Fruit fly (Drosophila melanogaster): Measurements from ENCODE around the gene CG7252.

Gene CG7252

dm6 chr3L:11992960-11993359, 45.5 kb downstream of the CG7252 start, which contains the start of gene viaf (continued):
- TF ChIP-seq Six4 (GFP tag; optimal IDR thresholded peaks at IDR 0.05) (peak; percentile 45), CG2712 (tag; optimal IDR thresholded peaks at IDR 0.05) (peak; percentile 79), sens (GFP tag) (peak; percentile 84), CG7963 (GFP tag; IDR thresholded peaks at IDR 0.05; ENCODE audit: partially characterized antibody) (peak; percentile 92), H15 (GFP tag; IDR thresholded peaks at IDR 0.05) (peak; percentile 39; the same call in 1 of the 3 replicates), CG13775 (GFP tag; optimal IDR thresholded peaks at IDR 0.05) (peak; percentile 33), ap (GFP tag; IDR thresholded peaks at IDR 0.05) (0 out of 2 replicates have a peak, but pooled peaks have one; percentile 7), CG17186 (GFP tag; optimal IDR thresholded peaks at IDR 0.05) (peak; percentile 82), C15 (GFP tag; IDR thresholded peaks at IDR 0.05) (no peak), sisA (GFP tag; IDR thresholded peaks at IDR 0.05) (peak; percentile 35; the same call in 1 of the 2 replicates), nerfin-2 (GFP tag; IDR thresholded peaks at IDR 0.05; ENCODE audit: partially characterized antibody) (peak; percentile 63), MESR4 (GFP tag; optimal IDR thresholded peaks at IDR 0.05) (peak; percentile 76), CG15514 (GFP tag; optimal IDR thresholded peaks at IDR 0.05) (peak; percentile 83), Dref (GFP tag; IDR thresholded peaks at IDR 0.05) (peak; percentile 61), CG6272 (GFP tag; IDR thresholded peaks at IDR 0.05) (peak; percentile 34), CG10321 (GFP tag; IDR thresholded peaks at IDR 0.05) (no peak), dati (GFP tag; IDR thresholded peaks at IDR 0.05) (no peak), hb (GFP tag; IDR thresholded peaks at IDR 0.05; ENCODE audit: partially characterized antibody) (peak; percentile 87), tgo (GFP tag; IDR thresholded peaks at IDR 0.05) (peak; percentile 29; the same call in 2 of the 3 replicates), cwo (GFP tag; optimal IDR thresholded peaks at IDR 0.05) (no peak), Camta (GFP tag; optimal IDR thresholded peaks at IDR 0.05) (no peak), ind (GFP tag; optimal IDR thresholded peaks at IDR 0.05) (peak; percentile 57), CG11456 (GFP tag; IDR thresholded peaks at IDR 0.05) (peak; percentile 62; the same call in 1 of the 3 replicates), CG7928 (GFP tag; optimal IDR thresholded peaks at IDR 0.05) (peak; percentile 95), zfh1 (GFP tag; IDR thresholded peaks at IDR 0.05) (peak; percentile 61; the same call in 1 of the 3 replicates), Scr (GFP tag; IDR thresholded peaks at IDR 0.05; ENCODE audit: partially characterized antibody) (peak; percentile 94), Opbp (GFP tag; IDR thresholded peaks at IDR 0.05; ENCODE audit: partially characterized antibody) (peak; percentile 97), Gug (GFP tag; IDR thresholded peaks at IDR 0.05) (peak; percentile 72; the same call in 3 of the 4 replicates), CG12391 (tag; optimal IDR thresholded peaks at IDR 0.05) (peak; percentile 79), trem (tag; optimal IDR thresholded peaks at IDR 0.05) (peak; percentile 67), YL-1 (GFP tag; optimal IDR thresholded peaks at IDR 0.05) (peak; percentile 88), Adf1 (GFP tag; IDR thresholded peaks at IDR 0.05) (peak; percentile 18; the same call in 1 of the 2 replicates), chm (GFP tag; IDR thresholded peaks at IDR 0.05) (no peak), amos (GFP tag; IDR thresholded peaks at IDR 0.05; ENCODE audit: partially characterized antibody) (peak; percentile 96), dmrt99B (tag; optimal IDR thresholded peaks at IDR 0.05) (no peak), GATAe (GFP tag; conservative IDR thresholded peaks at IDR 0.05) (no peak), schlank (tag; optimal IDR thresholded peaks at IDR 0.05) (no peak), grn (GFP tag; optimal IDR thresholded peaks at IDR 0.05) (no peak), CG10654 (GFP tag; optimal IDR thresholded peaks at IDR 0.05) (peak; percentile 49), CG10462 (GFP tag; optimal IDR thresholded peaks at IDR 0.05) (peak; percentile 23), CG8924 (tag; optimal IDR thresholded peaks at IDR 0.05) (peak; percentile 75), CG17829 (tag; optimal IDR thresholded peaks at IDR 0.05) (peak; percentile 81), H2.0 (GFP tag; IDR thresholded peaks at IDR 0.05) (peak; percentile 42; the same call in 1 of the 2 replicates), Spps (tag; optimal IDR thresholded peaks at IDR 0.05) (peak; percentile 20), CG30403 (GFP tag; optimal IDR thresholded peaks at IDR 0.05) (peak; percentile 50), CG31388 (GFP tag; optimal IDR thresholded peaks at IDR 0.05) (no peak), unc-4 (GFP tag; IDR thresholded peaks at IDR 0.05; ENCODE audit: partially characterized antibody) (peak; percentile 91), bab2 (GFP tag; optimal IDR thresholded peaks at IDR 0.05) (peak; percentile 18), E2f1 (GFP tag; IDR thresholded peaks at IDR 0.05) (peak; percentile 59; the same call in 1 of the 2 replicates), jigr1 (GFP tag; IDR thresholded peaks at IDR 0.05) (peak; percentile 75; the same call in 2 of the 3 replicates), chn (GFP tag; optimal IDR thresholded peaks at IDR 0.05) (peak; percentile 1)
